Fruit fly (Drosophila melanogaster): ENCODE results near the gene CG8813.

The CG8813 gene

dm6 chr2L:2884683-2885502 is 15.4 kb downstream of the CG8813 start (continued):
- TF ChIP-seq pan (optimal IDR thresholded peaks at IDR 0.05) (no peak), pan (GFP tag; optimal IDR thresholded peaks at IDR 0.05 in 1 of 2, IDR thresholded peaks at IDR 0.05 in 1 of 2) (peak in 1 of 2 experiments; percentile 59), CG17612 (GFP tag; IDR thresholded peaks at IDR 0.05) (no peak), chif (GFP tag; optimal IDR thresholded peaks at IDR 0.05) (no peak), pfk (GFP tag; optimal IDR thresholded peaks at IDR 0.05) (peak; percentile 45), sim (GFP tag; IDR thresholded peaks at IDR 0.05) (peak; percentile 39; the same call in 1 of the 2 replicates), otp (GFP tag; IDR thresholded peaks at IDR 0.05) (peak; percentile 61; the same call in 1 of the 3 replicates), CG12219 (GFP tag; optimal IDR thresholded peaks at IDR 0.05) (peak; percentile 5), Blimp-1 (GFP tag; optimal IDR thresholded peaks at IDR 0.05) (no peak), CG14050 (GFP tag; IDR thresholded peaks at IDR 0.05) (peak; percentile 22; the same call in 1 of the 3 replicates), dpn (GFP tag; optimal IDR thresholded peaks at IDR 0.05) (peak in 1 of 2 experiments; percentile 18), CG15479 (GFP tag; optimal IDR thresholded peaks at IDR 0.05) (no peak), Hr39 (optimal IDR thresholded peaks at IDR 0.05) (no peak), CG15601 (tag; optimal IDR thresholded peaks at IDR 0.05) (peak; percentile 39), CG12155 (GFP tag; optimal IDR thresholded peaks at IDR 0.05) (no peak), gem (tag; optimal IDR thresholded peaks at IDR 0.05) (no peak), ftz-f1 (GFP tag; optimal IDR thresholded peaks at IDR 0.05) (peak; percentile 52), vfl (GFP tag; optimal IDR thresholded peaks at IDR 0.05) (no peak), CG17829 (tag; optimal IDR thresholded peaks at IDR 0.05) (peak; percentile 40), repo (GFP tag; optimal IDR thresholded peaks at IDR 0.05) (peak; percentile 47), Usf (GFP tag; optimal IDR thresholded peaks at IDR 0.05) (no peak), CG34376 (GFP tag; optimal IDR thresholded peaks at IDR 0.05) (peak; percentile 89), bigmax (GFP tag; optimal IDR thresholded peaks at IDR 0.05) (peak; percentile 40), Xbp1 (GFP tag; optimal IDR thresholded peaks at IDR 0.05) (no peak), lov (optimal IDR thresholded peaks at IDR 0.05) (no peak), lov (GFP tag; IDR thresholded peaks at IDR 0.05) (0 out of 3 replicates have a peak, but pooled peaks have one; percentile 59), dimm (GFP tag; IDR thresholded peaks at IDR 0.05) (no peak), CG6654 (GFP tag; optimal IDR thresholded peaks at IDR 0.05) (no peak), eve (GFP tag; optimal IDR thresholded peaks at IDR 0.05) (no peak), Hand (GFP tag; optimal IDR thresholded peaks at IDR 0.05) (peak; percentile 39), wek (GFP tag; optimal IDR thresholded peaks at IDR 0.05) (peak; percentile 3), CG2116 (GFP tag; optimal IDR thresholded peaks at IDR 0.05) (peak; percentile 31), dysf (GFP tag; IDR thresholded peaks at IDR 0.05) (peak; percentile 50; the same call in 1 of the 3 replicates), CG11723 (GFP tag; optimal IDR thresholded peaks at IDR 0.05) (no peak), CG1602 (GFP tag; optimal IDR thresholded peaks at IDR 0.05) (no peak), CG11247 (GFP tag; IDR thresholded peaks at IDR 0.05) (peak; percentile 55; the same call in 1 of the 2 replicates), tgo (GFP tag; IDR thresholded peaks at IDR 0.05) (peak; percentile 28; the same call in 2 of the 3 replicates), CG4282 (GFP tag; optimal IDR thresholded peaks at IDR 0.05) (no peak), Ravus (GFP tag; IDR thresholded peaks at IDR 0.05) (no peak), crol (GFP tag; IDR thresholded peaks at IDR 0.05) (peak; percentile 48; the same call in 1 of the 2 replicates), Max (GFP tag; optimal IDR thresholded peaks at IDR 0.05) (no peak), ac (GFP tag; optimal IDR thresholded peaks at IDR 0.05) (peak; percentile 81), pb (GFP tag; optimal IDR thresholded peaks at IDR 0.05) (peak; percentile 5), Mrtf (GFP tag; IDR thresholded peaks at IDR 0.05) (peak; percentile 53; the same call in 1 of the 3 replicates), HLH3B (GFP tag; IDR thresholded peaks at IDR 0.05) (0 out of 2 replicates have a peak, but pooled peaks have one; percentile 10), CG2199 (GFP tag; IDR thresholded peaks at IDR 0.05) (peak; percentile 70), CG4404 (GFP tag; IDR thresholded peaks at IDR 0.05) (no peak), tll (GFP tag; optimal IDR thresholded peaks at IDR 0.05) (peak in 1 of 2 experiments; percentile 87), bcd (GFP tag; optimal IDR thresholded peaks at IDR 0.05) (no peak), ara (GFP tag; IDR thresholded peaks at IDR 0.05) (peak; percentile 39; the same call in 1 of the 2 replicates)
